Worm (Caenorhabditis elegans) whole organism, L1 larva: ENCODE data around the gene F26G1.11.

ENCODE experiments used
- aly-2 ChIP-seq: fragments of 150-350 bp; optimal IDR thresholded peaks from 2 replicates; lab custom pipeline; 2014; ENCODE audit warnings: missing biosample characterization, missing genetic modification characterization
- efl-1 ChIP-seq, 4 experiments: fragments of 150-350 bp; optimal IDR thresholded peaks in 3 of 4; peaks in 1 of 4; 1 replicate in 1 of 4; 2 replicates in 3 of 4; lab custom pipeline; 2014; ENCODE audit warnings: missing biosample characterization in 2 of 4, missing genetic modification characterization in 2 of 4, missing genetic modification reagents in 2 of 4
- lin-13 ChIP-seq: fragments of 150-350 bp; optimal IDR thresholded peaks from 2 replicates; lab custom pipeline; 2014; ENCODE audit warnings: missing biosample characterization, missing genetic modification reagents, missing genetic modification characterization
- lin-39 ChIP-seq: fragments of 150-350 bp; optimal IDR thresholded peaks from 2 replicates; lab custom pipeline; 2014; ENCODE audit warnings: missing biosample characterization, missing genetic modification reagents, missing genetic modification characterization
- nhr-28 ChIP-seq: fragments of 150-350 bp; optimal IDR thresholded peaks from 2 replicates; lab custom pipeline; 2014; ENCODE audit warnings: missing biosample characterization, missing genetic modification characterization
- nhr-47 ChIP-seq: sonication (generic microtip); optimal IDR thresholded peaks from 2 replicates; lab custom pipeline; 2016; ENCODE audit warnings: mild to moderate bottlenecking, missing genetic modification characterization, moderate library complexity, missing compliant biosample characterization
- snu-23 ChIP-seq: sonication (generic microtip); optimal IDR thresholded peaks from 2 replicates; lab custom pipeline; 2016; ENCODE audit warnings: missing genetic modification characterization, missing compliant biosample characterization
- swsn-7 ChIP-seq: sonication (generic microtip); optimal IDR thresholded peaks from 2 replicates; lab custom pipeline; 2016; ENCODE audit warnings: missing genetic modification characterization, missing compliant biosample characterization
- unc-62 ChIP-seq: fragments of 150-350 bp; optimal IDR thresholded peaks from 2 replicates; lab custom pipeline; 2014; ENCODE audit warnings: missing biosample characterization, missing genetic modification reagents, missing genetic modification characterization
- ztf-4 ChIP-seq: fragments of 150-350 bp; optimal IDR thresholded peaks from 2 replicates; lab custom pipeline; 2014; ENCODE audit warnings: missing biosample characterization, missing genetic modification characterization

- TF ChIP-seq nhr-47 (tag; lab: Kevin White, UChicago) = peak; percentile 26
- no peak for TF ChIP-seq lin-39 (tag; lab: Kevin White, UChicago)
- no peak for TF ChIP-seq lin-13 (GFP tag; lab: Kevin White, UChicago)
- no peak for TF ChIP-seq swsn-7 (tag; lab: Kevin White, UChicago)
- no peak for TF ChIP-seq ztf-4 (tag; lab: Kevin White, UChicago)
- TF ChIP-seq unc-62 (GFP tag; lab: Kevin White, UChicago) = no peak
- TF ChIP-seq snu-23 (GFP tag; lab: Kevin White, UChicago) = peak; percentile 6
- no peak for TF ChIP-seq aly-2 (tag; lab: Kevin White, UChicago)
- no peak for TF ChIP-seq nhr-28 (tag; lab: Kevin White, UChicago)
- TF ChIP-seq efl-1 (optimal IDR thresholded peaks at IDR 0.05; lab: Kevin White, UChicago) = no peak
- TF ChIP-seq efl-1 (GFP tag; optimal IDR thresholded peaks at IDR 0.05 in 1 of 2; lab: Kevin White, UChicago) = no peak
Measured at ce11 chrII:4749581-4749980, 27.4 kb upstream of the F26G1.11 start, which contains the start of gene F41C3.2.
